Fruit fly (Drosophila melanogaster) whole organism: ENCODE measurements around the gene CG34181.

Source experiments
- CG8478 ChIP-seq: fragments of >200 bp; optimal IDR thresholded peaks from 2 replicates; lab custom pipeline; 2018; ENCODE audit warnings: inconsistent platforms
- Dll ChIP-seq: fragments of >200 bp; optimal IDR thresholded peaks from 2 replicates; lab custom pipeline; 2017
- EcR ChIP-seq, 2 experiments: fragments of >200 bp; optimal IDR thresholded peaks; 2 replicates each; lab custom pipeline; 2017; ENCODE audit warnings: missing biosample characterization in 2 of 2, missing genetic modification characterization in 2 of 2, missing genetic modification reagents in 2 of 2
- pan ChIP-seq: fragments of >200 bp; optimal IDR thresholded peaks from 2 replicates; lab custom pipeline; 2017

DNA sequence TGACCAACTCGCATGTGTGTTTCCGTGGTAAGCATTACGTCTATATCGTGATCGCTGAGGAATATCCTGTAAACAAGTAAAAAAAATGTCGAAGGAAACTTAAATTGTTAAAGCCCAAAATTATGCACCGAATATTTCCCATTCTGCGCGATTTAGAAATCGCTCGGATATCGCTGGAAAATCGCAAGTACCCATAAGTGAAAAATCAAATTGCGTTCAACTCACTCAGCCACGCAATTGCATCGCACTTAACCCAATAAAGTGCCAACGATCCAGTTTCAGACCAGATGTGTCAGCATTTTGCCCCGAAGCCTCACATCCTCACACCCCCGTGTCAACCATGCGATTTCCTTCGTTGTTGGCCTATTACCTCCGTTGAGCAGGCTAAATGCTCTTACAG lies 29.0 kb downstream of the CG34181 start:
- TF ChIP-seq CG8478 (lab: Kevin White, UChicago) (no peak), pan (lab: Kevin White, UChicago) (no peak), Dll (no peak), EcR (GFP tag; optimal IDR thresholded peaks at IDR 0.05; lab: Kevin White, UChicago) (no peak)
